Fruit fly (Drosophila melanogaster): ENCODE data around the gene CG13982.

- TF ChIP-seq kay (GFP tag; ENCODE audit: borderline replicate concordance) (peak; percentile 38), tj (GFP tag; optimal IDR thresholded peaks at IDR 0.05) (no peak), Crg-1 (GFP tag; optimal IDR thresholded peaks at IDR 0.05) (no peak), Hr96 (GFP tag; optimal IDR thresholded peaks at IDR 0.05) (no peak), Clk (GFP tag; optimal IDR thresholded peaks at IDR 0.05) (no peak), cic (GFP tag; optimal IDR thresholded peaks at IDR 0.05) (no peak), CG5204 (GFP tag; optimal IDR thresholded peaks at IDR 0.05) (no peak), CG12768 (GFP tag; optimal IDR thresholded peaks at IDR 0.05) (no peak), CG33017 (tag; optimal IDR thresholded peaks at IDR 0.05) (no peak), CG7101 (tag; optimal IDR thresholded peaks at IDR 0.05) (no peak), toe (GFP tag; optimal IDR thresholded peaks at IDR 0.05) (no peak)
Measured at dm6 chr2L:6461497-6461896, 49.4 kb downstream of the CG13982 start.
